Fruit fly (Drosophila melanogaster) whole organism, embryonic: ENCODE results near the gene CG42784.

Experiments
- Aef1 ChIP-seq: fragments of 200-800 bp; sonication (Bioruptor generic); IDR thresholded peaks from 3 replicates; pipeline ENCODE4 v1.3.6; 2022; ENCODE audit warnings: missing biosample characterization, missing genetic modification characterization
- B-H1 ChIP-seq: fragments of 200-800 bp; sonication (Bioruptor generic); IDR thresholded peaks from 3 replicates; pipeline ENCODE4 v1.3.6; 2022; ENCODE audit warnings: missing biosample characterization, missing genetic modification characterization
- CG11247 ChIP-seq: fragments of 200-800 bp; sonication (Bioruptor generic); IDR thresholded peaks from 2 replicates; pipeline ENCODE4 v1.3.6; 2022; ENCODE audit warnings: missing biosample characterization, missing genetic modification characterization
- CG12391 ChIP-seq: fragments of 200-800 bp; sonication (Bioruptor generic); optimal IDR thresholded peaks from 3 replicates; lab custom pipeline; 2018; ENCODE audit warnings: missing biosample characterization, mild to moderate bottlenecking, missing genetic modification characterization, moderate library complexity
- CG14441 ChIP-seq: fragments of 200-800 bp; sonication (Bioruptor generic); IDR thresholded peaks from 2 replicates; pipeline ENCODE4 v1.3.6; 2022; ENCODE audit warnings: missing biosample characterization, missing genetic modification characterization
- CG15269 ChIP-seq: fragments of 200-800 bp; sonication (Bioruptor generic); optimal IDR thresholded peaks from 2 replicates; lab custom pipeline; 2018; ENCODE audit warnings: missing biosample characterization, mild to moderate bottlenecking, missing genetic modification characterization, moderate library complexity
- CG17568 ChIP-seq: fragments of 200-800 bp; sonication (Bioruptor generic); optimal IDR thresholded peaks from 2 replicates; lab custom pipeline; 2018; ENCODE audit warnings: missing biosample characterization, mild to moderate bottlenecking, missing genetic modification characterization, moderate library complexity
- CG18262 ChIP-seq: fragments of 200-800 bp; optimal IDR thresholded peaks from 3 replicates; lab custom pipeline; 2019; ENCODE audit warnings: missing biosample characterization, mild to moderate bottlenecking, missing genetic modification characterization, moderate library complexity
- CG1832 ChIP-seq: fragments of 200-800 bp; sonication (Bioruptor generic); optimal IDR thresholded peaks from 2 replicates; lab custom pipeline; 2017; ENCODE audit warnings: missing biosample characterization, mild to moderate bottlenecking, missing genetic modification characterization, inconsistent platforms
- CG2199 ChIP-seq: fragments of 200-800 bp; sonication (Bioruptor generic); IDR thresholded peaks from 3 replicates; pipeline ENCODE4 v1.3.6; 2022; ENCODE audit warnings: missing biosample characterization, missing genetic modification characterization
- CG2202 ChIP-seq: fragments of 200-800 bp; sonication (Bioruptor generic); optimal IDR thresholded peaks from 2 replicates; lab custom pipeline; 2018; ENCODE audit warnings: missing biosample characterization, mild to moderate bottlenecking, missing genetic modification characterization
- CG2678 ChIP-seq: fragments of 200-800 bp; sonication (Bioruptor generic); optimal IDR thresholded peaks from 3 replicates; lab custom pipeline; 2019; ENCODE audit warnings: missing biosample characterization, mild to moderate bottlenecking, missing genetic modification characterization, moderate library complexity
- CG2712 ChIP-seq: fragments of 200-800 bp; optimal IDR thresholded peaks from 3 replicates; lab custom pipeline; 2019; ENCODE audit warnings: missing biosample characterization, mild to moderate bottlenecking, missing genetic modification characterization, moderate library complexity
- CG30020 ChIP-seq: fragments of 200-800 bp; optimal IDR thresholded peaks from 2 replicates; lab custom pipeline; 2019; ENCODE audit warnings: missing biosample characterization, mild to moderate bottlenecking, missing genetic modification characterization, moderate library complexity
- CG33557 ChIP-seq: fragments of 200-800 bp; sonication (Bioruptor generic); optimal IDR thresholded peaks from 2 replicates; lab custom pipeline; 2019; ENCODE audit warnings: missing biosample characterization, mild to moderate bottlenecking, missing genetic modification characterization, moderate library complexity
- CG3407 ChIP-seq: fragments of 200-800 bp; sonication (Bioruptor generic); optimal IDR thresholded peaks from 2 replicates; lab custom pipeline; 2018; ENCODE audit warnings: missing biosample characterization, mild to moderate bottlenecking, missing genetic modification characterization
- CG3847 ChIP-seq: fragments of 200-800 bp; sonication (Bioruptor generic); IDR thresholded peaks from 2 replicates; pipeline ENCODE4 v1.3.6; 2022; ENCODE audit warnings: missing biosample characterization, missing genetic modification characterization
- CG42726 ChIP-seq: fragments of 200-800 bp; sonication (Bioruptor generic); IDR thresholded peaks from 2 replicates; pipeline ENCODE4 v1.3.6; 2022; ENCODE audit warnings: missing biosample characterization, missing genetic modification characterization; ENCODE audit not compliant: partially characterized antibody
- CG7839 ChIP-seq: fragments of 200-800 bp; sonication (Bioruptor generic); optimal IDR thresholded peaks from 3 replicates; lab custom pipeline; 2018; ENCODE audit warnings: missing biosample characterization, mild to moderate bottlenecking, missing genetic modification characterization, moderate library complexity
- CG8290 ChIP-seq, 3 experiments: fragments of 200-800 bp; sonication (Bioruptor generic); optimal IDR thresholded peaks; 2 replicates each; lab custom pipeline; 2016 to 2019; ENCODE audit warnings: missing biosample characterization in 3 of 3, missing genetic modification characterization in 3 of 3, mild to moderate bottlenecking in 2 of 3, moderate library complexity in 1 of 3
- CG9817 ChIP-seq: fragments of 200-800 bp; sonication (Bioruptor generic); optimal IDR thresholded peaks from 2 replicates; lab custom pipeline; 2018; ENCODE audit warnings: missing biosample characterization, mild to moderate bottlenecking, missing genetic modification characterization, moderate library complexity
- Chrac-16 ChIP-seq: fragments of 200-800 bp; sonication (Bioruptor generic); optimal IDR thresholded peaks from 3 replicates; lab custom pipeline; 2016; ENCODE audit warnings: missing biosample characterization, missing genetic modification characterization
- D19A ChIP-seq: fragments of 200-800 bp; optimal IDR thresholded peaks from 3 replicates; lab custom pipeline; 2019; ENCODE audit warnings: missing biosample characterization, mild to moderate bottlenecking, missing genetic modification characterization, moderate library complexity
- Fer3 ChIP-seq: fragments of 200-800 bp; sonication (Bioruptor generic); optimal IDR thresholded peaks from 2 replicates; lab custom pipeline; 2018; ENCODE audit warnings: missing biosample characterization, mild to moderate bottlenecking, missing genetic modification characterization, moderate library complexity
- MTF-1 ChIP-seq: fragments of 200-800 bp; sonication (Bioruptor generic); optimal IDR thresholded peaks from 2 replicates; lab custom pipeline; 2018; ENCODE audit warnings: missing biosample characterization, mild to moderate bottlenecking, missing genetic modification characterization, borderline replicate concordance
- Meics ChIP-seq: fragments of 200-800 bp; sonication (Bioruptor generic); optimal IDR thresholded peaks from 2 replicates; lab custom pipeline; 2017; ENCODE audit warnings: missing biosample characterization, mild to moderate bottlenecking, missing genetic modification characterization
- NC2β ChIP-seq: fragments of 200-800 bp; sonication (Bioruptor generic); optimal IDR thresholded peaks from 2 replicates; lab custom pipeline; 2016; ENCODE audit warnings: missing biosample characterization, missing genetic modification characterization
- NK7.1 ChIP-seq: fragments of 200-800 bp; sonication (Bioruptor generic); optimal IDR thresholded peaks from 3 replicates; lab custom pipeline; 2016; ENCODE audit warnings: missing biosample characterization, missing genetic modification characterization
- Oaz ChIP-seq: fragments of 200-800 bp; sonication (Bioruptor generic); IDR thresholded peaks from 2 replicates; pipeline ENCODE4 v1.3.6; 2022; ENCODE audit warnings: missing biosample characterization, missing genetic modification characterization
- Ptx1 ChIP-seq: fragments of 200-800 bp; sonication (Bioruptor generic); IDR thresholded peaks from 2 replicates; pipeline ENCODE4 v1.3.6; 2022; ENCODE audit warnings: missing biosample characterization, missing genetic modification characterization
- bcd ChIP-seq: fragments of 200-800 bp; sonication (Bioruptor generic); optimal IDR thresholded peaks from 2 replicates; lab custom pipeline; 2017; ENCODE audit warnings: missing biosample characterization, mild to moderate bottlenecking, missing genetic modification characterization
- crc ChIP-seq: fragments of 200-800 bp; sonication (Bioruptor generic); optimal IDR thresholded peaks from 2 replicates; lab custom pipeline; 2016; ENCODE audit warnings: missing biosample characterization, missing genetic modification characterization
- dysf ChIP-seq: fragments of 200-800 bp; sonication (Bioruptor generic); IDR thresholded peaks from 3 replicates; pipeline ENCODE4 v1.3.6; 2022; ENCODE audit warnings: missing biosample characterization, missing genetic modification characterization
- fd3F ChIP-seq: fragments of 200-800 bp; sonication (Bioruptor generic); optimal IDR thresholded peaks from 2 replicates; lab custom pipeline; 2018; ENCODE audit warnings: missing biosample characterization, mild to moderate bottlenecking, missing genetic modification characterization, moderate library complexity
- inv ChIP-seq: fragments of 200-800 bp; sonication (Bioruptor generic); IDR thresholded peaks from 2 replicates; pipeline ENCODE4 v1.3.6; 2022; ENCODE audit warnings: missing biosample characterization, missing genetic modification characterization; ENCODE audit not compliant: partially characterized antibody
- mam ChIP-seq: fragments of 200-800 bp; sonication (Bioruptor generic); optimal IDR thresholded peaks from 3 replicates; lab custom pipeline; 2016; ENCODE audit warnings: missing biosample characterization, missing genetic modification characterization
- nerfin-2 ChIP-seq: fragments of 200-800 bp; sonication (Bioruptor generic); IDR thresholded peaks from 2 replicates; pipeline ENCODE4 v1.3.6; 2022; ENCODE audit warnings: missing biosample characterization, missing genetic modification characterization; ENCODE audit not compliant: partially characterized antibody
- org-1 ChIP-seq: fragments of 200-800 bp; sonication (Bioruptor generic); optimal IDR thresholded peaks from 2 replicates; lab custom pipeline; 2017; ENCODE audit warnings: missing biosample characterization, missing genetic modification characterization
- peb ChIP-seq: fragments of 200-800 bp; sonication (Bioruptor generic); IDR thresholded peaks from 2 replicates; pipeline ENCODE4 v1.3.6; 2022; ENCODE audit warnings: missing biosample characterization, missing genetic modification characterization
- pho ChIP-seq: fragments of 200-800 bp; sonication (Bioruptor generic); optimal IDR thresholded peaks from 2 replicates; lab custom pipeline; 2016; ENCODE audit warnings: missing biosample characterization, missing genetic modification characterization
- phol ChIP-seq: fragments of 200-800 bp; sonication (Bioruptor generic); optimal IDR thresholded peaks from 3 replicates; lab custom pipeline; 2018; ENCODE audit warnings: missing biosample characterization, mild to moderate bottlenecking, missing genetic modification characterization, moderate library complexity
- prd ChIP-seq, 3 experiments: fragments of >200 bp in 2 of 3; fragments of 200-800 bp in 1 of 3; sonication (Bioruptor generic) in 1 of 3; optimal IDR thresholded peaks in 2 of 3; IDR thresholded peaks in 1 of 3; 2 replicates in 2 of 3; 3 replicates in 1 of 3; pipeline versions ENCODE4 v1.3.6 to Lab custom; 2017 to 2022; ENCODE audit warnings: missing biosample characterization in 1 of 3, missing genetic modification characterization in 1 of 3
- schlank ChIP-seq: fragments of 200-800 bp; sonication (Bioruptor generic); optimal IDR thresholded peaks from 2 replicates; lab custom pipeline; 2018; ENCODE audit warnings: missing biosample characterization, mild to moderate bottlenecking, missing genetic modification characterization
- sisA ChIP-seq: fragments of 200-800 bp; sonication (Bioruptor generic); IDR thresholded peaks from 2 replicates; pipeline ENCODE4 v1.3.6; 2022; ENCODE audit warnings: missing biosample characterization, missing genetic modification characterization
- tap ChIP-seq: fragments of 200-800 bp; optimal IDR thresholded peaks from 3 replicates; lab custom pipeline; 2019; ENCODE audit warnings: missing biosample characterization, mild to moderate bottlenecking, missing genetic modification characterization, moderate library complexity
- toy ChIP-seq: fragments of 200-800 bp; sonication (Bioruptor generic); IDR thresholded peaks from 2 replicates; pipeline ENCODE4 v1.3.6; 2022; ENCODE audit warnings: missing biosample characterization, missing genetic modification characterization
- ttk ChIP-seq: fragments of 200-800 bp; sonication (Bioruptor generic); IDR thresholded peaks from 2 replicates; pipeline ENCODE4 v2.1.2; 2022; ENCODE audit warnings: missing biosample characterization, missing genetic modification characterization

The CG42784 gene

DNA sequence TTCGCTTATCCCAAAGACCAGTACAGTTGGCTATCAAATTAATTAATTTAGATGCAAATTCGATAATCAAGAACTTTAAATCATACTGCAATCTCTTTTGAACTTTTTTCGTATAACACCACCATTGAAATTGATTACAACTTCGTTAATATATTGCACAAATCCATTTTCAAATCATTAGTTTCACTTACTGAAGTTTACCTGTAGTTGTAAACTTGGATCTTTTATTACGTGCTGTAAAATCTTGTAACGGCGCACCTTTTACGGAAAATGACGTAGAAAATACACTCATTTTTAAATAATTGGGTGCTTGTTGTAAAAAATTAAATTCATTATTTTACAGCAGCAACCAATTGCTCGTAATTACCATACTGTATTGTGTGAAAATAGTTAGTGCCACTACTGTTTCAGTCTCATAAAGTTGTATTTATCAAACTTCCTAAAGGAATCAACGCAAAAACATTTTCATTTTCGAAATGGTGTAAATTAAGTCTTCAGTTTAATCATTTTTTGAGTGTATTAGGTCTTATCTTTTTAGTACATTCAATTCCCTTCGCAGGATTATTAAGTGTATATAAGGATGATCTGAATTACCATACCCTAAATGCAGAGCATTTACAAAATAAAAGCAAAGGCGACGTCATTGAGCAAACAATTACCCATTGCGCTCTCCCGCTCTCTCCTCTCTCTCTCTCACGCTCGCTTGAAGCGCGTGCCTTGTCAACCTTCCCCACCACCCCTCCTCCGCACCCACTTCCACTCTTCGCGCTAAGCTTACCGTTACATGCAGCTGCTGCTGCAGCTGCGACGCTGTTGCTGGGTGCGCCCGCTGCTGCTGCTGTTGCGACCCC, 97.2 kb downstream of the CG42784 start (continued):
- no peak for TF ChIP-seq CG8290 (GFP tag; optimal IDR thresholded peaks at IDR 0.05; lab: Kevin White, UChicago)
- TF ChIP-seq CG8290 (tag; optimal IDR thresholded peaks at IDR 0.05; lab: Kevin White, UChicago): peak in 1 of 2 experiments; percentile 72
- no peak for TF ChIP-seq crc (GFP tag; lab: Kevin White, UChicago)
- peak; percentile 39 for TF ChIP-seq fd3F (GFP tag; lab: Kevin White, UChicago)
- no peak for TF ChIP-seq ttk (GFP tag; lab: Robert Waterston, UW)
- TF ChIP-seq D19A (tag; lab: Kevin White, UChicago): peak; percentile 86
- peak; percentile 27 for TF ChIP-seq phol (tag; lab: Kevin White, UChicago)
- peak; percentile 19; the same call in 1 of the 2 replicates for TF ChIP-seq peb (GFP tag; lab: Robert Waterston, UW)
- peak; percentile 53 for TF ChIP-seq CG7839 (tag; lab: Kevin White, UChicago)
- TF ChIP-seq CG2712 (tag; lab: Kevin White, UChicago): peak; percentile 32
- TF ChIP-seq sisA: peak; percentile 35
- TF ChIP-seq CG18262 (tag; lab: Kevin White, UChicago): peak; percentile 18
- no peak for TF ChIP-seq inv (GFP tag; lab: Robert Waterston, UW)
- TF ChIP-seq nerfin-2: no peak
- TF ChIP-seq NK7.1 (GFP tag; lab: Kevin White, UChicago): no peak
- TF ChIP-seq CG12391 (tag; lab: Kevin White, UChicago): peak; percentile 41
- TF ChIP-seq CG3847 (GFP tag; lab: Robert Waterston, UW): peak; percentile 31; the same call in 1 of the 2 replicates
- peak; percentile 61; the same call in 1 of the 2 replicates for TF ChIP-seq Ptx1 (GFP tag; lab: Robert Waterston, UW)
- TF ChIP-seq pho: no peak
- no peak for TF ChIP-seq schlank (tag; lab: Kevin White, UChicago)
- 0 out of 2 replicates have a peak, but pooled peaks have one; percentile 19 for TF ChIP-seq CG42726 (GFP tag; lab: Robert Waterston, UW)
- TF ChIP-seq CG1832: peak; percentile 18
- peak; percentile 34; the same call in 1 of the 3 replicates for TF ChIP-seq Aef1
- peak; percentile 62 for TF ChIP-seq CG11247 (GFP tag; lab: Robert Waterston, UW)
- peak; percentile 34 for TF ChIP-seq CG9817 (tag; lab: Kevin White, UChicago)
- peak; percentile 14 for TF ChIP-seq CG17568 (GFP tag; lab: Kevin White, UChicago)
- no peak for TF ChIP-seq Oaz (GFP tag; lab: Robert Waterston, UW)
- no peak for TF ChIP-seq NC2β (GFP tag; lab: Kevin White, UChicago)
- no peak for TF ChIP-seq CG3407 (GFP tag; lab: Kevin White, UChicago)
- peak; percentile 52 for TF ChIP-seq Fer3 (tag; lab: Kevin White, UChicago)
- TF ChIP-seq Chrac-16: peak; percentile 13
- no peak for TF ChIP-seq CG30020 (tag; lab: Kevin White, UChicago)
- peak; percentile 7 for TF ChIP-seq bcd (GFP tag; lab: Kevin White, UChicago)
- peak; percentile 60 for TF ChIP-seq CG15269 (tag; lab: Kevin White, UChicago)
- peak; percentile 47 for TF ChIP-seq CG2678 (tag; lab: Kevin White, UChicago)
- peak; percentile 67 for TF ChIP-seq dysf (GFP tag; lab: Robert Waterston, UW)
- peak; percentile 3 for TF ChIP-seq MTF-1 (GFP tag; lab: Kevin White, UChicago)
- TF ChIP-seq prd (optimal IDR thresholded peaks at IDR 0.05; lab: Kevin White, UChicago): no peak
- TF ChIP-seq prd (GFP tag; IDR thresholded peaks at IDR 0.05; lab: Robert Waterston, UW): peak; percentile 45; the same call in 2 of the 3 replicates
- no peak for TF ChIP-seq CG33557 (GFP tag; lab: Kevin White, UChicago)
- TF ChIP-seq toy (GFP tag; lab: Robert Waterston, UW): no peak
- TF ChIP-seq B-H1 (GFP tag; lab: Robert Waterston, UW): peak; percentile 17; the same call in 1 of the 3 replicates
- TF ChIP-seq CG14441 (GFP tag; lab: Robert Waterston, UW): peak; percentile 72
- TF ChIP-seq mam (GFP tag; lab: Kevin White, UChicago): peak; percentile 27
- TF ChIP-seq Meics (GFP tag; lab: Kevin White, UChicago): peak; percentile 32
- peak; percentile 24 for TF ChIP-seq org-1 (GFP tag; lab: Kevin White, UChicago)
- peak; percentile 4 for TF ChIP-seq tap (tag; lab: Kevin White, UChicago)
- no peak for TF ChIP-seq CG2202 (tag; lab: Kevin White, UChicago)
- TF ChIP-seq CG2199 (GFP tag; lab: Robert Waterston, UW): peak; percentile 73; the same call in 1 of the 3 replicates
